Worm (Caenorhabditis elegans): ENCODE measurements around the gene twk-4.

twk-4 gene

ce11 chrII:9231240-9231639 lies 37.1 kb upstream of the twk-4 start, which contains the start of gene gst-13:
Gene gst-13, plus strand, starts transcription at chrII:9231457.
- no peak for TF ChIP-seq ceh-36 (tag; optimal IDR thresholded peaks at IDR 0.05)
- no peak for TF ChIP-seq aly-1 (tag; optimal IDR thresholded peaks at IDR 0.05)
- TF ChIP-seq sea-1 (GFP tag; conservative IDR thresholded peaks at IDR 0.05), result no peak
- TF ChIP-seq tra-4 (tag; optimal IDR thresholded peaks at IDR 0.05), result no peak
- no peak for TF ChIP-seq hmg-4 (GFP tag; optimal IDR thresholded peaks at IDR 0.05)
- TF ChIP-seq B0310.2 (tag; optimal IDR thresholded peaks at IDR 0.05), result no peak
- no peak for TF ChIP-seq hnd-1 (tag; optimal IDR thresholded peaks at IDR 0.05)

ce11 chrII:9227134-9227533 lies 33.0 kb upstream of the twk-4 start, which contains the start of gene abu-14:
Gene abu-14, minus strand, starts transcription at chrII:9227214.
- TF ChIP-seq tbx-11 (GFP tag; IDR thresholded peaks at IDR 0.05) (no peak), scrt-1 (GFP tag; IDR thresholded peaks at IDR 0.05) (peak; percentile 19; the same call in 1 of the 2 replicates)

DNA sequence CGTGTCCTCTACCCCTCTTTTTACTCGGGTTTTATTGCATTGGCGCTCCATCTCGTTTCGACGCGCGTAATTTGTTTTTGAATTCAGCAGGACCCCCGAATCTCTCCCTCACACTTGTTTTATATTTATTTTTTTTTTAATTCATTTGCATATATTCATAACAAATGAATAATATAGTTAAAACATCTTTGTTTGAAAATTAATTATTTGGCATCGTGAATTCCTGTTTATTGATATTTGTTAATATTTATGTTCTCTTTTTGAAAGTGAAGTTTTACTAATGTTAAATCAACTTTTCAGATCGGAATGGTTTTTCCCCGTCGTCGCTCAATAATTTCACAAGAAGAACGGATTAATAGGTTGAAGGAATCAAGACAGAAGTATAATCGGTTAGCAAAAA lies 28.9 kb upstream of the twk-4 start, which contains the start of gene ZK1067.3:
Gene ZK1067.3 (plus strand): TSS at position 301 of the 400 bp plus-strand sequence.
- TF ChIP-seq hnd-1 (tag; optimal IDR thresholded peaks at IDR 0.05), result no peak
- TF ChIP-seq ama-1 (optimal IDR thresholded peaks at IDR 0.05), result no peak
- TF ChIP-seq flt-1 (GFP tag; IDR thresholded peaks at IDR 0.05), result no peak
- no peak for TF ChIP-seq tra-4 (tag; optimal IDR thresholded peaks at IDR 0.05)
- no peak for TF ChIP-seq hmg-4 (GFP tag; optimal IDR thresholded peaks at IDR 0.05)
- TF ChIP-seq aly-1 (tag; optimal IDR thresholded peaks at IDR 0.05), result no peak
- no peak for TF ChIP-seq ets-7 (tag; optimal IDR thresholded peaks at IDR 0.05)
- TF ChIP-seq pes-1 (GFP tag; IDR thresholded peaks at IDR 0.05), result no peak
- no peak for TF ChIP-seq tbx-11 (GFP tag; IDR thresholded peaks at IDR 0.05)

- no peak for TF ChIP-seq F13C5.2 (tag; optimal IDR thresholded peaks at IDR 0.05)
- no peak for TF ChIP-seq flt-1 (GFP tag; IDR thresholded peaks at IDR 0.05)
- no peak for TF ChIP-seq hmg-4 (GFP tag; optimal IDR thresholded peaks at IDR 0.05)
- no peak for TF ChIP-seq sea-1 (GFP tag; conservative IDR thresholded peaks at IDR 0.05)
Observed at ce11 chrII:9213055-9213708, 19.1 kb upstream of the twk-4 start, which contains the start of gene znfx-1. Gene znfx-1, plus strand, starts transcription at chrII:9213658.

ce11 chrII:9211684-9212083 lies 17.6 kb upstream of the twk-4 start:
- no peak for TF ChIP-seq ceh-36 (tag; optimal IDR thresholded peaks at IDR 0.05)
- TF ChIP-seq hmg-4 (GFP tag; optimal IDR thresholded peaks at IDR 0.05), result no peak
- no peak for TF ChIP-seq B0310.2 (tag; optimal IDR thresholded peaks at IDR 0.05)
- TF ChIP-seq scrt-1 (GFP tag; IDR thresholded peaks at IDR 0.05), result no peak
- TF ChIP-seq tra-4 (tag; optimal IDR thresholded peaks at IDR 0.05), result no peak
- TF ChIP-seq aly-1 (tag; optimal IDR thresholded peaks at IDR 0.05), result no peak
- TF ChIP-seq tbx-11 (GFP tag; IDR thresholded peaks at IDR 0.05), result no peak
- no peak for TF ChIP-seq hmbx-1 (tag; optimal IDR thresholded peaks at IDR 0.05)
- TF ChIP-seq ceh-13 (GFP tag; optimal IDR thresholded peaks at IDR 0.05), result no peak
- TF ChIP-seq sea-1 (GFP tag; conservative IDR thresholded peaks at IDR 0.05), result no peak
- TF ChIP-seq F13C5.2 (tag; optimal IDR thresholded peaks at IDR 0.05), result no peak
- TF ChIP-seq pes-1 (GFP tag; IDR thresholded peaks at IDR 0.05), result no peak
- no peak for TF ChIP-seq ets-7 (tag; optimal IDR thresholded peaks at IDR 0.05)
- TF ChIP-seq tbx-37 (GFP tag; conservative IDR thresholded peaks at IDR 0.05), result no peak
- no peak for TF ChIP-seq hnd-1 (tag; optimal IDR thresholded peaks at IDR 0.05)
- TF ChIP-seq ama-1 (optimal IDR thresholded peaks at IDR 0.05), result no peak

ce11 chrII:9210076-9210475 lies 16.0 kb upstream of the twk-4 start, which contains the start of gene ZK1067.4:
Gene ZK1067.4, plus strand, starts transcription at chrII:9210376.
- TF ChIP-seq aly-1 (tag; optimal IDR thresholded peaks at IDR 0.05) (no peak), F13C5.2 (tag; optimal IDR thresholded peaks at IDR 0.05) (no peak), tbx-11 (GFP tag; IDR thresholded peaks at IDR 0.05) (no peak), tra-4 (tag; optimal IDR thresholded peaks at IDR 0.05) (no peak)

DNA sequence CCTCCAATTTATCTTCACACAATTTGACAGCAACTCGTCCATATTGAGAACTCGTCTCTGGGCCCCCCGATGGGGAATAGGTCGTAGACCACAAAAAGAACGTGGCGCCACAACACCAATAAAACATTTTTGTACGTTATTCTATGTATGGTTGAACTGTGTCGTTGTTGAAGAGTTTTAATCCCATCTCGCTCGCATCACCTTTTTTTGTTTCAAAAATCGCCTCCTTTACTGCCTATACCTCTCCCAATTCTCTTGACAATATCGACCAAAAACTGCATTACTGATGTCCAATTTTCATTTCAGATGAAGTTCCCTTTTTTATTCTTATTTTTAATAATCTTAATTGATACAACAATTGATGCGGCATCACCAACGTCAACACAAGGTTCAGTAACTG lies 3.1 kb upstream of the twk-4 start, which contains the start of gene let-23:
Gene let-23 (plus strand): TSS at position 301 of the 400 bp plus-strand sequence.
- TF ChIP-seq sea-1 (GFP tag; conservative IDR thresholded peaks at IDR 0.05), result no peak
- TF ChIP-seq hmbx-1 (tag; optimal IDR thresholded peaks at IDR 0.05), result no peak
- TF ChIP-seq hnd-1 (tag; optimal IDR thresholded peaks at IDR 0.05), result no peak
- TF ChIP-seq tbx-11 (GFP tag; IDR thresholded peaks at IDR 0.05), result no peak

DNA sequence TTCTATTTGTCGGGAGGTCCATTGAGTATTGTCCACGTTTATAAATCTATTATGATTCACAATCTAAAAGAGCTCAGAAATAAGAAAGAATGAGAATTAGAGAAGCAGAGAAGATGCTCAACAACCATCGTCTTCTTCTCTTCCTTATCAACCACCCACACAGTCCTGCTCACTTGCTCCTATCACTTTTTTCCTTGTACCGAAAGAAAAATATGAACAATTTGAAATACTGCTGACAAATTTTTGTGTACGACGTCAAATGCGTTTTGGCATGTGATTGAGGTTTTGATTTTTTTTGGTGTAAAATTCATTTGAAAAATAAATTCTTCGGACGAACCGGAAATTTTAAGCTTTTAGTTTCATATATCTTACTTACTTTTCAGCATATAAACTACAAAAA lies 2.2 kb upstream of the twk-4 start:
- TF ChIP-seq B0310.2 (tag; optimal IDR thresholded peaks at IDR 0.05), result no peak
- TF ChIP-seq sea-1 (GFP tag; conservative IDR thresholded peaks at IDR 0.05), result no peak
- no peak for TF ChIP-seq F13C5.2 (tag; optimal IDR thresholded peaks at IDR 0.05)

ce11 chrII:9190513-9191099 lies 3.5 kb downstream of the twk-4 start:
- no peak for TF ChIP-seq B0310.2 (tag; optimal IDR thresholded peaks at IDR 0.05)
- TF ChIP-seq tbx-11 (GFP tag; IDR thresholded peaks at IDR 0.05), result no peak
- TF ChIP-seq ceh-13 (GFP tag; optimal IDR thresholded peaks at IDR 0.05), result no peak
- no peak for TF ChIP-seq hmg-4 (GFP tag; optimal IDR thresholded peaks at IDR 0.05)
- no peak for TF ChIP-seq tbx-37 (GFP tag; conservative IDR thresholded peaks at IDR 0.05)
- no peak for TF ChIP-seq ets-7 (tag; optimal IDR thresholded peaks at IDR 0.05)
- no peak for TF ChIP-seq ama-1 (optimal IDR thresholded peaks at IDR 0.05)
- no peak for TF ChIP-seq ceh-36 (tag; optimal IDR thresholded peaks at IDR 0.05)

All from whole organism, early embryonic.